Fruit fly (Drosophila melanogaster) S2 (cell line): Measurements from ENCODE around the gene CG12589.

Source experiments
- CG8478 ChIP-seq: fragments of >200 bp; optimal IDR thresholded peaks from 2 replicates; lab custom pipeline; 2018
- CTCF ChIP-seq, 2 experiments: fragments of >200 bp; optimal IDR thresholded peaks; 2 replicates each; lab custom pipeline; 2018

CG12589 gene

DNA sequence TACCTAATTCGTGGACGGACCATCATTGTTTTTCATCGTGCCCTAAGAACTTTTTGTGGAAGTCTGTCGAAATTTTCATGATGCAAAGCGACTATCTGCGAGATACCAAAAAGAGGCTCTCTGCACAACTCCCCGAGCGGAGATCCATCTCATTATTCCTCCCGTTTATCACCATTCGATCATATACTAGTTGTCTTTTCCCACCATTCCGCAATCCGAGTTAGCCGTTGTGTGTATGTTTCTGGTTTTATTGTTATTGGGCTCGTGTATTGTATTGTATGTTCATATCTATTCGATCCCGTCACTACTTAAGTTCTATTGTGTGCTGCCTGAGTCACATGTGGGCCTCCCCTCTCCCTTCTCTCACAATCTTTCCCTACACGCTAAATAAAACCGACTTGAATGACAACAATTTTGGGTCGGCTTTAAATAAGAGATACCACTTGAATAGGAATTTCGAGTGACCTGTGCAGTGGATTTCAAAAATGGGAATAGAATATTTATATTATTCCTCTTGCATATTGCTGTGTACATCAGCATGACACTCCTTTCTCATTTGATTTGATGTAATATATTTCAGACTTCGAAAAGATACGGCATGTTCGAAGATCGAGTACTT, 40.8 kb downstream of the CG12589 start:
- TF ChIP-seq CTCF (optimal IDR thresholded peaks at IDR 0.05; lab: Kevin White, UChicago) = no peak
- no peak for TF ChIP-seq CG8478

DNA sequence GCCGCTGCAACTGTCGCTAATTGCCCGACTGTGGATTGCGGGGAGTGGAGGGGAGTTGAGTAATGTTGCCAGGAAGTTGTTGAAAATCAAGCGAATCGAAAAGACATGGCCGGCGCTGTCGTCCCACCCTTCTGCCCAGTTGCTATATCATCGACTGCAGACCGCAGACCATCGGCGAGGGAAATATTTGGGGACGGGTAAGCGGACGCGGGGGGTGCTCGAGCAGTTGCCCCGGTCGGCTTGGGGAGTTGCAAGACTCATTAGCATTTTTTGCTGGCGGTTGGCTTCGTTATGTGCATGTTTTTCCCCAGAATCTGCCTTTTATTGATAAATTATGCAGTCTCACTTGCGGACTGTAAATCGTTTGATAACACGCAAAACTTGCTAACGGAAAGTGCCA, 41.6 kb downstream of the CG12589 start:
- no peak for TF ChIP-seq CTCF (optimal IDR thresholded peaks at IDR 0.05; lab: Kevin White, UChicago)
- TF ChIP-seq CG8478 = no peak

DNA sequence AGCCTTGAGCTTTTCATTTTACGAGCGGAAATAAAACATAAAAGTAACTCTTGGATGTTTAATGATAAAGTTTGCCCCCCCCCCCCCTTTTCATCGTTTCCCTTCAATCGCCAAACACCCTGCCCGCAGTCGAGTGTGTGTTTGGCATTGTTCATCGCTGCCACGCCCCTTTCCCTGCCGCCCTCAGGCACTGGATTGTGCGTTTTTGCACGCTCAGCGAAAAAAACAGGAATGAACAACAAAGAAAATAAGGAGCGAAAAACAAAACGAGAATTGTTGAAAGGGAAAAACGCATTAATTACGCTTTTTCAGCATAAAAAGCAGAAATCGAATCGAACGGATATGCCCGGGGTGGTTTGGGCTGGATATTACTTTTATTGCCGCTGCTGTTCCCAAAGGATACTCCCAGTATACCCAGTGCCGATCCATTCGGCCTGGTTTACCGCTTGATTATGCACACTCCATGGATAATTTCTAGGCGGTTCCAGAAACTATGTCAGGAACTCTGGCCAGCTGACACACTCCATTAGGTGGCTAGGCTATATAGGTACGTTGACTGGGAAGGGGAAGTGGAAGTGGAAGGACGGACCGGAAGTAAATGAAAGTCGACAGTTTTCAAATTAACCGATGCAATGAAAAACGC, 42.7 kb downstream of the CG12589 start:
- TF ChIP-seq CTCF (optimal IDR thresholded peaks at IDR 0.05; lab: Kevin White, UChicago) (no peak), CG8478 (no peak)

dm6 chr3R:5095137-5095802, 43.5 kb downstream of the CG12589 start:
- TF ChIP-seq CG8478 (no peak), CTCF (optimal IDR thresholded peaks at IDR 0.05; lab: Kevin White, UChicago) (no peak)

dm6 chr3R:5094288-5094687, 44.5 kb downstream of the CG12589 start:
- TF ChIP-seq CTCF (optimal IDR thresholded peaks at IDR 0.05; lab: Kevin White, UChicago) (no peak), CG8478 (no peak)

DNA sequence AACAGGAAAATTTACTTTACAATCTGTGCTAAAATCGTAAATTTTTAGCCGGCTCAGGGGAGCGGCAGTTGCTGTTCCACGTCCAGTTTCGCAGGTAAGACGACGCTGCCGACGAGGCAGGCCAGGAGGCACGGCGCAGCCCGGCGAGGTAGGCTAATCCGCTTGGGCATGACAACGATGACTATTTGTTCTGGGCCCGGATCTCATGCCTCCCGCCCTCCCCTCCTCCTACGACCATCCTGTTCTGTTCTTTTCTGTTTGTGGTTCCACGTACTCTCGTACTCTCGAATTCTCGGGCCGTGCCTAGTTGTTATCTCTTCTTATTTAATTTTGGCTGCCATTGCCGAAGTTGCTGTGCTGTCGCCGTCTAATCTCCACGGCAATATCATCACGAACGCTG, 48.5 kb downstream of the CG12589 start:
- TF ChIP-seq CG8478 (no peak), CTCF (optimal IDR thresholded peaks at IDR 0.05; lab: Kevin White, UChicago) (no peak)

DNA sequence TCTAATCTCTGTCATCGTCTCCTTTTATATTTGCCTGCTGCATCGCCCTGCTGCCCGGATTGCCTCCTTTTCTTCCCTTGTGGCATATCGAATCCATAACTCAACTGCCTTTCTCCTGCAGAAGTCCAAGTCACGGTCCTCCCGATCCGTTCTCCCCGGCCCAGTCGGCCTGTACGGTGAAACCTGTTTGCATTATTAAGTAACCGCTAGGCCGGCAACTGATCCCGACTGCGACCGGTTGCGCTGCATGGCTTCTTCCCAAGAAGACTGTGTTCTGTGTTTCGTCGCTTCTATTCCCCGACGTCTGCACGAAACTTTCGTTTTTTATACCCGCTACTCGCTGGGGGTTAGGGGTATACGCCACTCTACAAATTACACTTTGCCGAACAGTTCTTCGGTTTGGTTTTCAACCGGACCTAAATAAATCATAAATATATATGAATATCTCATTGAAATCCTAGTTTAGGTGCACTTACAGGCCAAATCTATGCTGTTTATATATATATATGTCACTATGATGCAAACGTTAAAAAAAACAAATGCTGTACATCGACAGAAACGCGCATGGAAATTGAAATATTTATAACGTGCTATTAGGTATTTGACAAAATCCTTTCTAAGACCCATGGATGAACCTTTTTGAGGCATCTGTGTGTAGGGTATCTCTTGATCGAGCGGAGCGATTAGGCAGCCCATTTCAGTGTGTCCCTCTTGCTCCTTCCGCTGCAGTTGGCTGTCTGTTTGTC, 49.1 kb downstream of the CG12589 start:
- TF ChIP-seq CTCF (optimal IDR thresholded peaks at IDR 0.05; lab: Kevin White, UChicago) (no peak), CG8478 (no peak)

DNA sequence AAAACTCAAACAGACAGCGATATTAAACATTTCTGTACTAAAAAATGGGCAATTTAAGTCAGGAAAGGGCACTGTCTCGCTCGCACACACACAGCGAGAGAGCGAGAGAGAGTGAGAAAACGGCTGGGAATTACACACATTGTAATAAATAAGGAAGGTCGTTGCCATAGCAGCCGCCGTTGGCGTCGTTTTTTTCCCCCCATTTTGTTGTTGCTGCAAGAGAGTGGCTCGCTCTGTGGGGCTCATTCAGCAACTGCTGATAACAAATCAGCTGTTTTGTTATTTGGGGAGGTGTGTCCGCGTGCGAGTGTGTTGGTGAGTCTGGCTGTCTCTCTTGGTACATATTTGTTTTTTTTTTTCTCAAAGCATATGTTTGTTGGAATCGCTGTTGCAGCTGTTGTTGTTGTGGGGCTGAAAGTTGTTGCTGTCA, 50.9 kb downstream of the CG12589 start:
- TF ChIP-seq CG8478 = no peak
- TF ChIP-seq CTCF (optimal IDR thresholded peaks at IDR 0.05; lab: Kevin White, UChicago) = peak; percentile 19 to 57
